Fruit fly (Drosophila melanogaster) whole organism, embryonic: ENCODE data around the gene CG17191.
A peak's percentile ranks its signal among the peaks of the same experiment; 100 is the strongest.

Experiments
- Atf3 ChIP-seq: fragments of 200-800 bp; sonication (Bioruptor generic); optimal IDR thresholded peaks from 3 replicates; lab custom pipeline; 2016; ENCODE audit warnings: missing biosample characterization, missing genetic modification characterization
- CG10209 ChIP-seq: fragments of 200-800 bp; sonication (Bioruptor generic); optimal IDR thresholded peaks from 3 replicates; lab custom pipeline; 2017; ENCODE audit warnings: missing biosample characterization, mild to moderate bottlenecking, missing genetic modification characterization, missing genetic modification reagents
- CG10274 ChIP-seq: fragments of 200-800 bp; sonication (Bioruptor generic); optimal IDR thresholded peaks from 3 replicates; lab custom pipeline; 2017; ENCODE audit warnings: missing biosample characterization, mild to moderate bottlenecking, missing genetic modification characterization
- CG11696 ChIP-seq: fragments of 200-800 bp; sonication (Bioruptor generic); IDR thresholded peaks from 2 replicates; pipeline ENCODE4 v1.3.6; 2022; ENCODE audit warnings: missing biosample characterization, missing genetic modification characterization
- CG12155 ChIP-seq: fragments of 200-800 bp; sonication (Bioruptor generic); optimal IDR thresholded peaks from 3 replicates; lab custom pipeline; 2016; ENCODE audit warnings: missing biosample characterization, missing genetic modification characterization
- CG12236 ChIP-seq: fragments of 200-800 bp; sonication (Bioruptor generic); optimal IDR thresholded peaks from 2 replicates; lab custom pipeline; 2016; ENCODE audit warnings: missing biosample characterization, missing genetic modification characterization
- CG12769 ChIP-seq: fragments of 200-800 bp; sonication (Bioruptor generic); optimal IDR thresholded peaks from 2 replicates; lab custom pipeline; 2019; ENCODE audit warnings: missing biosample characterization, mild to moderate bottlenecking, missing genetic modification characterization, moderate library complexity
- CG13123 ChIP-seq: fragments of 200-800 bp; sonication (Bioruptor generic); optimal IDR thresholded peaks from 2 replicates; lab custom pipeline; 2016; ENCODE audit warnings: missing biosample characterization, missing genetic modification characterization
- CG13287 ChIP-seq: fragments of 200-800 bp; sonication (Bioruptor generic); IDR thresholded peaks from 2 replicates; pipeline ENCODE4 v1.3.6; 2022; ENCODE audit warnings: missing biosample characterization, missing genetic modification characterization; ENCODE audit not compliant: partially characterized antibody
- CG15073 ChIP-seq: fragments of 200-800 bp; sonication (Bioruptor generic); optimal IDR thresholded peaks from 2 replicates; lab custom pipeline; 2016; ENCODE audit warnings: missing biosample characterization, missing genetic modification characterization
- CG17802 ChIP-seq: fragments of 200-800 bp; sonication (Bioruptor generic); optimal IDR thresholded peaks from 2 replicates; lab custom pipeline; 2018; ENCODE audit warnings: missing biosample characterization, mild to moderate bottlenecking, missing genetic modification characterization, moderate library complexity
- CG17912 ChIP-seq: fragments of 200-800 bp; sonication (Bioruptor generic); optimal IDR thresholded peaks from 2 replicates; lab custom pipeline; 2018; ENCODE audit warnings: missing biosample characterization, mild to moderate bottlenecking, missing genetic modification characterization
- CG18599 ChIP-seq: fragments of 200-800 bp; sonication (Bioruptor generic); optimal IDR thresholded peaks from 3 replicates; lab custom pipeline; 2017; ENCODE audit warnings: missing biosample characterization, missing genetic modification characterization, mild to moderate bottlenecking, moderate library complexity, missing genetic modification reagents
- CG31365 ChIP-seq: fragments of 200-800 bp; sonication (Bioruptor generic); optimal IDR thresholded peaks from 2 replicates; lab custom pipeline; 2018; ENCODE audit warnings: missing biosample characterization, mild to moderate bottlenecking, missing genetic modification characterization
- CG3163 ChIP-seq: fragments of 200-800 bp; sonication (Bioruptor generic); optimal IDR thresholded peaks from 3 replicates; lab custom pipeline; 2016; ENCODE audit warnings: missing biosample characterization, missing genetic modification characterization
- CG33213 ChIP-seq: fragments of 200-800 bp; sonication (Bioruptor generic); optimal IDR thresholded peaks from 3 replicates; lab custom pipeline; 2016; ENCODE audit warnings: missing biosample characterization, missing genetic modification characterization
- CG34224 ChIP-seq: fragments of 200-800 bp; sonication (Bioruptor generic); IDR thresholded peaks from 3 replicates; pipeline ENCODE4 v1.3.6; 2022; ENCODE audit warnings: missing biosample characterization, missing genetic modification characterization; ENCODE audit not compliant: partially characterized antibody
- CG4282 ChIP-seq: fragments of 200-800 bp; sonication (Bioruptor generic); optimal IDR thresholded peaks from 2 replicates; lab custom pipeline; 2016; ENCODE audit warnings: missing biosample characterization, missing genetic modification characterization
- CG4404 ChIP-seq: fragments of 200-800 bp; sonication (Bioruptor generic); IDR thresholded peaks from 2 replicates; pipeline ENCODE4 v1.3.6; 2022; ENCODE audit warnings: missing biosample characterization, missing genetic modification characterization
- CG6689 ChIP-seq: fragments of 200-800 bp; sonication (Bioruptor generic); IDR thresholded peaks from 2 replicates; pipeline ENCODE4 v1.3.6; 2022; ENCODE audit warnings: missing biosample characterization, missing genetic modification characterization
- CG7786 ChIP-seq: fragments of 200-800 bp; sonication (Bioruptor generic); optimal IDR thresholded peaks from 2 replicates; lab custom pipeline; 2016; ENCODE audit warnings: missing biosample characterization, missing genetic modification characterization
- CG8359 ChIP-seq: fragments of 200-800 bp; sonication (Bioruptor generic); optimal IDR thresholded peaks from 2 replicates; lab custom pipeline; 2017; ENCODE audit warnings: missing biosample characterization, mild to moderate bottlenecking, missing genetic modification characterization, borderline replicate concordance
- Ets97D ChIP-seq: fragments of 200-800 bp; sonication (Bioruptor generic); optimal IDR thresholded peaks from 3 replicates; lab custom pipeline; 2016; ENCODE audit warnings: missing biosample characterization, missing genetic modification characterization
- Hmx ChIP-seq: fragments of 200-800 bp; sonication (Bioruptor generic); optimal IDR thresholded peaks from 2 replicates; lab custom pipeline; 2016; ENCODE audit warnings: missing biosample characterization, missing genetic modification characterization
- Kr ChIP-seq: fragments of 200-800 bp; sonication (Bioruptor generic); optimal IDR thresholded peaks from 2 replicates; lab custom pipeline; 2017; ENCODE audit warnings: missing biosample characterization, mild to moderate bottlenecking, missing genetic modification characterization
- Med ChIP-seq: fragments of 200-800 bp; sonication (Bioruptor generic); peaks from one replicate; lab custom pipeline; 2016; ENCODE audit warnings: missing biosample characterization, missing genetic modification characterization, mild to moderate bottlenecking, inconsistent platforms, moderate library complexity
- NK7.1 ChIP-seq: fragments of 200-800 bp; sonication (Bioruptor generic); optimal IDR thresholded peaks from 3 replicates; lab custom pipeline; 2016; ENCODE audit warnings: missing biosample characterization, missing genetic modification characterization
- Optix ChIP-seq: fragments of 200-800 bp; sonication (Bioruptor generic); IDR thresholded peaks from 3 replicates; pipeline ENCODE4 v1.3.6; 2022; ENCODE audit warnings: missing biosample characterization, missing genetic modification characterization
- Sox100B ChIP-seq: fragments of 200-800 bp; sonication (Bioruptor generic); optimal IDR thresholded peaks from 3 replicates; lab custom pipeline; 2018; ENCODE audit warnings: missing biosample characterization, mild to moderate bottlenecking, missing genetic modification characterization
- Sox102F ChIP-seq: fragments of 200-800 bp; sonication (Bioruptor generic); optimal IDR thresholded peaks from 2 replicates; lab custom pipeline; 2018; ENCODE audit warnings: missing biosample characterization, mild to moderate bottlenecking, missing genetic modification characterization, moderate library complexity
- bab2 ChIP-seq: fragments of 200-800 bp; sonication (Bioruptor generic); optimal IDR thresholded peaks from 2 replicates; lab custom pipeline; 2016; ENCODE audit warnings: missing biosample characterization, missing genetic modification characterization
- bsh ChIP-seq, 2 experiments: fragments of 200-800 bp; sonication (Bioruptor generic); optimal IDR thresholded peaks; 2 replicates each; lab custom pipeline; 2017 to 2018; ENCODE audit warnings: mild to moderate bottlenecking in 2 of 2, missing biosample characterization in 2 of 2, missing genetic modification characterization in 2 of 2, moderate library complexity in 1 of 2
- chif ChIP-seq, 2 experiments: fragments of 200-800 bp; sonication (Bioruptor generic); optimal IDR thresholded peaks; 3 replicates each; lab custom pipeline; 2016; ENCODE audit warnings: missing biosample characterization in 2 of 2, missing genetic modification characterization in 2 of 2
- chm ChIP-seq: fragments of 200-800 bp; sonication (Bioruptor generic); IDR thresholded peaks from 2 replicates; pipeline ENCODE4 v1.3.6; 2022; ENCODE audit warnings: missing biosample characterization, missing genetic modification characterization
- dimm ChIP-seq: fragments of 200-800 bp; sonication (Bioruptor generic); IDR thresholded peaks from 2 replicates; pipeline ENCODE4 v1.3.6; 2022; ENCODE audit warnings: missing biosample characterization, missing genetic modification characterization
- dpn ChIP-seq, 2 experiments: fragments of 200-800 bp; sonication (Bioruptor generic); optimal IDR thresholded peaks; 3 replicates each; lab custom pipeline; 2016; ENCODE audit warnings: missing biosample characterization in 2 of 2, missing genetic modification characterization in 2 of 2
- fd96Cb ChIP-seq: fragments of 200-800 bp; sonication (Bioruptor generic); optimal IDR thresholded peaks from 2 replicates; lab custom pipeline; 2018; ENCODE audit warnings: missing biosample characterization, mild to moderate bottlenecking, missing genetic modification characterization, moderate library complexity
- fru ChIP-seq: fragments of >200 bp; optimal IDR thresholded peaks from 2 replicates; lab custom pipeline; 2017
- nom ChIP-seq: fragments of 200-800 bp; sonication (Bioruptor generic); optimal IDR thresholded peaks from 2 replicates; lab custom pipeline; 2017; ENCODE audit warnings: missing biosample characterization, missing genetic modification characterization, mild to moderate bottlenecking, moderate library complexity, missing genetic modification reagents
- pfk ChIP-seq: fragments of 200-800 bp; sonication (Bioruptor generic); optimal IDR thresholded peaks from 2 replicates; lab custom pipeline; 2018; ENCODE audit warnings: missing biosample characterization, mild to moderate bottlenecking, missing genetic modification characterization, moderate library complexity
- pros ChIP-seq: fragments of 200-800 bp; sonication (Bioruptor generic); optimal IDR thresholded peaks from 3 replicates; lab custom pipeline; 2019; ENCODE audit warnings: missing biosample characterization, mild to moderate bottlenecking, missing genetic modification characterization, moderate library complexity
- slou ChIP-seq: fragments of 200-800 bp; sonication (Bioruptor generic); optimal IDR thresholded peaks from 3 replicates; lab custom pipeline; 2016; ENCODE audit warnings: missing biosample characterization, missing genetic modification characterization
- slp2 ChIP-seq: fragments of 200-800 bp; sonication (Bioruptor generic); optimal IDR thresholded peaks from 2 replicates; lab custom pipeline; 2016; ENCODE audit warnings: missing biosample characterization, missing genetic modification characterization
- sug ChIP-seq: fragments of 200-800 bp; optimal IDR thresholded peaks from 2 replicates; lab custom pipeline; 2019; ENCODE audit warnings: missing biosample characterization, mild to moderate bottlenecking, missing genetic modification characterization, moderate library complexity
- tin ChIP-seq: fragments of 200-800 bp; sonication (Bioruptor generic); optimal IDR thresholded peaks from 3 replicates; lab custom pipeline; 2016; ENCODE audit warnings: missing biosample characterization, missing genetic modification characterization
- tna ChIP-seq: fragments of 200-800 bp; sonication (Bioruptor generic); IDR thresholded peaks from 2 replicates; pipeline ENCODE4 v1.3.6; 2022; ENCODE audit warnings: missing biosample characterization, missing genetic modification characterization; ENCODE audit not compliant: partially characterized antibody
- trh ChIP-seq: fragments of 200-800 bp; sonication (Bioruptor generic); optimal IDR thresholded peaks from 2 replicates; lab custom pipeline; 2016; ENCODE audit warnings: missing biosample characterization, missing genetic modification characterization
- zen2 ChIP-seq: fragments of 200-800 bp; sonication (Bioruptor generic); IDR thresholded peaks from 3 replicates; pipeline ENCODE4 v1.3.6; 2022; ENCODE audit warnings: missing biosample characterization, missing genetic modification characterization; ENCODE audit not compliant: partially characterized antibody
- zf30C ChIP-seq: fragments of 200-800 bp; sonication (Bioruptor generic); optimal IDR thresholded peaks from 3 replicates; lab custom pipeline; 2018; ENCODE audit warnings: missing biosample characterization, mild to moderate bottlenecking, missing genetic modification characterization
- zfh2 ChIP-seq: fragments of 200-800 bp; sonication (Bioruptor generic); optimal IDR thresholded peaks from 2 replicates; lab custom pipeline; 2016; ENCODE audit warnings: missing biosample characterization, missing genetic modification characterization

Gene CG17191

dm6 chr3R:26988412-26988981 lies 31.1 kb downstream of the CG17191 start, which contains the start of gene CG31075 (continued):
- TF ChIP-seq tna (GFP tag; lab: Robert Waterston, UW) (no peak; the same call in 1 of the 2 replicates), CG18599 (peak; percentile 87), CG33213 (no peak), CG10209 (GFP tag; lab: Kevin White, UChicago) (no peak), fru (lab: Kevin White, UChicago) (no peak), dpn (GFP tag; optimal IDR thresholded peaks at IDR 0.05; lab: Kevin White, UChicago) (peak in 1 of 2 experiments; percentile 30), slou (GFP tag; lab: Kevin White, UChicago) (peak; percentile 16), Optix (GFP tag; lab: Robert Waterston, UW) (no peak), bsh (GFP tag; optimal IDR thresholded peaks at IDR 0.05; lab: Kevin White, UChicago) (peak in 1 of 2 experiments; percentile 21), CG7786 (no peak), CG8359 (GFP tag; lab: Kevin White, UChicago) (no peak), CG4282 (GFP tag; lab: Kevin White, UChicago) (no peak), CG31365 (tag; lab: Kevin White, UChicago) (no peak), pros (no peak), dimm (GFP tag; lab: Robert Waterston, UW) (no peak), slp2 (no peak), sug (tag; lab: Kevin White, UChicago) (peak; percentile 64), chm (no peak; the same call in 1 of the 2 replicates), CG10274 (GFP tag; lab: Kevin White, UChicago) (peak; percentile 97), CG13287 (GFP tag; lab: Robert Waterston, UW) (no peak; the same call in 1 of the 2 replicates), Atf3 (GFP tag; lab: Kevin White, UChicago) (no peak), zfh2 (peak; percentile 63), nom (GFP tag; lab: Kevin White, UChicago) (peak; percentile 87), Kr (GFP tag; lab: Kevin White, UChicago) (no peak), CG17802 (no peak), chif (GFP tag; optimal IDR thresholded peaks at IDR 0.05; lab: Kevin White, UChicago) (no peak), CG12155 (peak; percentile 37), NK7.1 (GFP tag; lab: Kevin White, UChicago) (no peak), CG12236 (no peak), bab2 (GFP tag; lab: Kevin White, UChicago) (no peak), Ets97D (peak; percentile 26), pfk (GFP tag; lab: Kevin White, UChicago) (no peak), CG17912 (GFP tag; lab: Kevin White, UChicago) (no peak), CG13123 (no peak), Hmx (GFP tag; lab: Kevin White, UChicago) (no peak), Med (GFP tag; lab: Kevin White, UChicago) (peak; percentile 84), CG15073 (no peak), CG12769 (tag; lab: Kevin White, UChicago) (peak; percentile 23), CG11696 (GFP tag; lab: Robert Waterston, UW) (no peak), Sox100B (GFP tag; lab: Kevin White, UChicago) (no peak), zf30C (GFP tag; lab: Kevin White, UChicago) (no peak), CG3163 (GFP tag; lab: Kevin White, UChicago) (no peak), CG4404 (GFP tag; lab: Robert Waterston, UW) (no peak), CG34224 (GFP tag; lab: Robert Waterston, UW) (no peak), Sox102F (GFP tag; lab: Kevin White, UChicago) (peak; percentile 14), CG6689 (GFP tag; lab: Robert Waterston, UW) (peak; percentile 30; the same call in 1 of the 2 replicates), trh (GFP tag; lab: Kevin White, UChicago) (no peak), zen2 (GFP tag; lab: Robert Waterston, UW) (no peak), fd96Cb (tag; lab: Kevin White, UChicago) (no peak), tin (GFP tag; lab: Kevin White, UChicago) (peak; percentile 12)
